Worm (Caenorhabditis elegans) whole organism, L4 larva: ENCODE data around the gene sqst-3.

Source experiments
- D1046.2 ChIP-seq: fragments of 200-800 bp; sonication (Bioruptor generic); IDR thresholded peaks from 2 replicates; pipeline ENCODE4 v1.3.6; 2022; ENCODE audit warnings: missing genetic modification characterization, missing compliant biosample characterization
- F26F4.8 ChIP-seq: fragments of 200-800 bp; sonication (Bioruptor generic); conservative IDR thresholded peaks from 2 replicates; pipeline ENCODE4 v1.3.6; 2022; ENCODE audit warnings: missing genetic modification characterization, missing compliant biosample characterization
- F37D6.2 ChIP-seq: sonication (generic microtip); optimal IDR thresholded peaks from 2 replicates; lab custom pipeline; 2016; ENCODE audit warnings: mild to moderate bottlenecking, missing genetic modification characterization, missing compliant biosample characterization
- R02D3.7 ChIP-seq: fragments of 150-350 bp; sonication (generic microtip); optimal IDR thresholded peaks from 3 replicates; lab custom pipeline; 2014; ENCODE audit warnings: missing biosample characterization, missing genetic modification characterization
- T20F7.1 ChIP-seq: fragments of 200-800 bp; sonication (Bioruptor generic); optimal IDR thresholded peaks from 2 replicates; lab custom pipeline; 2018; ENCODE audit warnings: mild to moderate bottlenecking, missing genetic modification characterization, missing compliant biosample characterization
- Y48G9A.11 ChIP-seq: fragments of 200-800 bp; sonication (Bioruptor generic); IDR thresholded peaks from 2 replicates; pipeline ENCODE4 v1.3.6; 2022; ENCODE audit warnings: missing genetic modification reagents, missing genetic modification characterization, missing compliant biosample characterization
- Y5F2A.4 ChIP-seq: fragments of 200-800 bp; sonication (Bioruptor generic); optimal IDR thresholded peaks from 2 replicates; lab custom pipeline; 2018; ENCODE audit warnings: mild to moderate bottlenecking, missing genetic modification characterization, missing compliant biosample characterization
- Y75B8A.6 ChIP-seq: fragments of 200-800 bp; sonication (Bioruptor generic); IDR thresholded peaks from 2 replicates; pipeline ENCODE4 v1.3.6; 2022; ENCODE audit warnings: missing genetic modification reagents, missing genetic modification characterization, missing compliant biosample characterization
- ZK337.2 ChIP-seq: fragments of 200-800 bp; sonication (Bioruptor generic); IDR thresholded peaks from 2 replicates; pipeline ENCODE4 v1.3.6; 2022; ENCODE audit warnings: missing genetic modification reagents, missing genetic modification characterization, missing compliant biosample characterization
- aha-1 ChIP-seq: fragments of 150-350 bp; peaks from one replicate; lab custom pipeline; 2014; ENCODE audit warnings: missing biosample characterization, missing genetic modification characterization
- aly-2 ChIP-seq: sonication (generic microtip); optimal IDR thresholded peaks from 2 replicates; lab custom pipeline; 2018; ENCODE audit warnings: missing biosample characterization, missing genetic modification characterization
- arid-1 ChIP-seq: fragments of 200-800 bp; sonication (Bioruptor generic); conservative IDR thresholded peaks from 2 replicates; pipeline ENCODE4 v1.3.6; 2022; ENCODE audit warnings: missing genetic modification reagents, missing genetic modification characterization, missing compliant biosample characterization
- ceh-82 ChIP-seq: sonication (generic microtip); optimal IDR thresholded peaks from 2 replicates; lab custom pipeline; 2017; ENCODE audit warnings: missing biosample characterization, missing genetic modification characterization
- ces-1 ChIP-seq: fragments of 150-350 bp; sonication (generic microtip); optimal IDR thresholded peaks from 4 replicates; lab custom pipeline; 2014; ENCODE audit warnings: missing biosample characterization, missing genetic modification reagents, missing genetic modification characterization
- daf-16 ChIP-seq, 3 experiments: sonication (generic microtip); optimal IDR thresholded peaks; 2 replicates each; lab custom pipeline; 2016 to 2017; ENCODE audit warnings: missing genetic modification characterization in 3 of 3, missing genetic modification reagents in 3 of 3, mild to moderate bottlenecking in 2 of 3, missing compliant biosample characterization in 2 of 3, missing biosample characterization in 1 of 3, moderate library complexity in 1 of 3
- dmd-9 ChIP-seq: fragments of 200-800 bp; sonication (Bioruptor generic); IDR thresholded peaks from 2 replicates; pipeline ENCODE4 v1.3.6; 2022; ENCODE audit warnings: missing genetic modification reagents, missing genetic modification characterization, missing compliant biosample characterization
- dpl-1 ChIP-seq: fragments of 150-350 bp; optimal IDR thresholded peaks from 2 replicates; lab custom pipeline; 2014; ENCODE audit warnings: missing biosample characterization, missing genetic modification reagents, missing genetic modification characterization
- duxl-1 ChIP-seq: sonication (generic microtip); optimal IDR thresholded peaks from 2 replicates; lab custom pipeline; 2016; ENCODE audit warnings: mild to moderate bottlenecking, missing genetic modification characterization, moderate library complexity, missing compliant biosample characterization; ENCODE audit not compliant: poor library complexity
- dve-1 ChIP-seq: sonication (generic microtip); optimal IDR thresholded peaks from 2 replicates; lab custom pipeline; 2017; ENCODE audit warnings: antibody characterized with exemption, mild to moderate bottlenecking, missing genetic modification characterization, missing compliant biosample characterization; ENCODE audit not compliant: insufficient read depth
- gei-8 ChIP-seq: fragments of 200-800 bp; sonication (Bioruptor generic); optimal IDR thresholded peaks from 2 replicates; lab custom pipeline; 2018; ENCODE audit warnings: mild to moderate bottlenecking, missing genetic modification characterization, missing compliant biosample characterization
- hif-1 ChIP-seq, 2 experiments: sonication (generic microtip); optimal IDR thresholded peaks; 2 replicates each; lab custom pipeline; 2016 to 2017; ENCODE audit warnings: missing compliant biosample characterization in 2 of 2, missing genetic modification characterization in 2 of 2, missing genetic modification reagents in 2 of 2, missing genotype in 2 of 2, mild to moderate bottlenecking in 1 of 2
- hmg-1.1 ChIP-seq: fragments of 200-800 bp; sonication (Bioruptor generic); IDR thresholded peaks from 2 replicates; pipeline ENCODE4 v1.3.6; 2022; ENCODE audit warnings: missing genetic modification reagents, missing genetic modification characterization, missing compliant biosample characterization
- jun-1 ChIP-seq: fragments of 150-350 bp; optimal IDR thresholded peaks from 2 replicates; lab custom pipeline; 2014; ENCODE audit warnings: missing biosample characterization, missing genetic modification reagents, missing genetic modification characterization
- lin-38 ChIP-seq: fragments of 200-800 bp; sonication (Bioruptor generic); IDR thresholded peaks from 2 replicates; pipeline ENCODE4 v1.3.6; 2022; ENCODE audit warnings: missing genetic modification reagents, missing genetic modification characterization, missing compliant biosample characterization
- lsy-2 ChIP-seq, 2 experiments: fragments of 150-350 bp in 1 of 2; sonication (generic microtip) in 1 of 2; optimal IDR thresholded peaks; 2 replicates each; lab custom pipeline; 2014 to 2017; ENCODE audit warnings: missing biosample characterization in 2 of 2, missing genetic modification characterization in 2 of 2
- mep-1 ChIP-seq: fragments of 150-350 bp; sonication (generic microtip); optimal IDR thresholded peaks from 3 replicates; lab custom pipeline; 2014; ENCODE audit warnings: missing biosample characterization, missing genetic modification characterization
- mes-2 ChIP-seq: sonication (generic microtip); optimal IDR thresholded peaks from 2 replicates; lab custom pipeline; 2016; ENCODE audit warnings: missing genotype, mild to moderate bottlenecking, missing genetic modification characterization, missing compliant biosample characterization; ENCODE audit not compliant: poor library complexity, severe bottlenecking
- mxl-3 ChIP-seq: fragments of 200-800 bp; sonication (Bioruptor generic); optimal IDR thresholded peaks from 2 replicates; lab custom pipeline; 2018; ENCODE audit warnings: mild to moderate bottlenecking, missing genetic modification characterization, missing compliant biosample characterization
- nhr-102 ChIP-seq: sonication (generic microtip); optimal IDR thresholded peaks from 2 replicates; lab custom pipeline; 2016; ENCODE audit warnings: mild to moderate bottlenecking, missing genetic modification characterization, moderate library complexity, missing compliant biosample characterization
- nhr-11 ChIP-seq: fragments of 150-350 bp; optimal IDR thresholded peaks from 2 replicates; lab custom pipeline; 2014; ENCODE audit warnings: missing biosample characterization, missing genetic modification characterization
- nhr-28 ChIP-seq: fragments of 150-350 bp; optimal IDR thresholded peaks from 2 replicates; lab custom pipeline; 2014; ENCODE audit warnings: missing biosample characterization, missing genetic modification characterization
- nhr-48 ChIP-seq: sonication (generic microtip); optimal IDR thresholded peaks from 2 replicates; lab custom pipeline; 2016; ENCODE audit warnings: mild to moderate bottlenecking, missing genetic modification characterization, missing compliant biosample characterization
- pha-4 ChIP-seq, 2 experiments: fragments of 150-350 bp in 1 of 2; fragments of 200-800 bp in 1 of 2; sonication (Bioruptor generic) in 1 of 2; IDR thresholded peaks in 1 of 2; optimal IDR thresholded peaks in 1 of 2; 2 replicates each; pipeline versions ENCODE4 v1.3.6 to Lab custom; 2014 to 2022; ENCODE audit warnings: missing genetic modification characterization in 2 of 2, missing genetic modification reagents in 2 of 2, missing biosample characterization in 1 of 2, missing compliant biosample characterization in 1 of 2
- rbr-2 ChIP-seq: sonication (generic microtip); optimal IDR thresholded peaks from 2 replicates; lab custom pipeline; 2016; ENCODE audit warnings: missing genotype, missing genetic modification characterization, missing compliant biosample characterization
- sdz-12 ChIP-seq: fragments of 200-800 bp; sonication (Bioruptor generic); optimal IDR thresholded peaks from 2 replicates; lab custom pipeline; 2018; ENCODE audit warnings: mild to moderate bottlenecking, missing genetic modification characterization, missing compliant biosample characterization
- set-16 ChIP-seq: fragments of 200-800 bp; sonication (Bioruptor generic); IDR thresholded peaks from 2 replicates; pipeline ENCODE4 v1.3.6; 2022; ENCODE audit warnings: missing genetic modification reagents, missing genetic modification characterization, missing compliant biosample characterization
- spr-1 ChIP-seq: sonication (generic microtip); optimal IDR thresholded peaks from 2 replicates; lab custom pipeline; 2016; ENCODE audit warnings: mild to moderate bottlenecking, missing genetic modification characterization, missing compliant biosample characterization
- spr-3 ChIP-seq: fragments of 200-800 bp; sonication (Bioruptor generic); optimal IDR thresholded peaks from 2 replicates; lab custom pipeline; 2018; ENCODE audit warnings: mild to moderate bottlenecking, missing genetic modification characterization, missing compliant biosample characterization
- tag-97 ChIP-seq: fragments of 200-800 bp; sonication (Bioruptor generic); IDR thresholded peaks from 2 replicates; pipeline ENCODE4 v1.3.6; 2022; ENCODE audit warnings: missing genetic modification characterization, missing compliant biosample characterization
- unc-39 ChIP-seq: sonication (generic microtip); optimal IDR thresholded peaks from 2 replicates; lab custom pipeline; 2017; ENCODE audit warnings: missing biosample characterization, missing genetic modification characterization
- zag-1 ChIP-seq: fragments of 150-350 bp; optimal IDR thresholded peaks from 2 replicates; lab custom pipeline; 2014; ENCODE audit warnings: missing biosample characterization, missing genetic modification characterization
- ztf-7 ChIP-seq: fragments of 150-350 bp; optimal IDR thresholded peaks from 2 replicates; lab custom pipeline; 2014; ENCODE audit warnings: missing biosample characterization, missing genetic modification characterization

Gene sqst-3

ce11 chrV:19230413-19230812 is at the start of gene sqst-3:
Gene sqst-3 (plus strand): TSS chrV:19230782.
- TF ChIP-seq set-16: no peak
- TF ChIP-seq daf-16 (GFP tag; optimal IDR thresholded peaks at IDR 0.05; lab: Kevin White, UChicago): no peak
- TF ChIP-seq daf-16 (tag; optimal IDR thresholded peaks at IDR 0.05; lab: Kevin White, UChicago): peak; percentile 82
- TF ChIP-seq nhr-28 (tag; lab: Kevin White, UChicago): peak; percentile 27

ce11 chrV:19181684-19182083 is 48.9 kb upstream of the sqst-3 start:
- TF ChIP-seq hmg-1.1 (no peak), mxl-3 (GFP tag; lab: Kevin White, UChicago) (no peak), ceh-82 (tag; lab: Kevin White, UChicago) (no peak), ces-1 (GFP tag; lab: Kevin White, UChicago) (no peak), dve-1 (no peak), D1046.2 (no peak), Y5F2A.4 (GFP tag; lab: Kevin White, UChicago) (no peak), ZK337.2 (GFP tag; lab: Robert Waterston, UW) (no peak), arid-1 (GFP tag; lab: Robert Waterston, UW) (no peak), ztf-7 (tag; lab: Kevin White, UChicago) (no peak), gei-8 (no peak), tag-97 (GFP tag; lab: Robert Waterston, UW) (no peak), unc-39 (tag; lab: Kevin White, UChicago) (no peak), duxl-1 (tag; lab: Kevin White, UChicago) (no peak), Y75B8A.6 (no peak), mep-1 (no peak)

- peak; percentile 19 for TF ChIP-seq dve-1
- peak; percentile 48 for TF ChIP-seq mes-2 (tag; lab: Kevin White, UChicago)
- TF ChIP-seq pha-4 (GFP tag; IDR thresholded peaks at IDR 0.05; lab: Robert Waterston, UW): no peak
- TF ChIP-seq pha-4 (tag; optimal IDR thresholded peaks at IDR 0.05; lab: Kevin White, UChicago): no peak
- no peak for TF ChIP-seq dmd-9
- TF ChIP-seq zag-1: no peak
- TF ChIP-seq nhr-102 (tag; lab: Kevin White, UChicago): no peak
- TF ChIP-seq aha-1 (tag; lab: Kevin White, UChicago): peak; percentile 24
- no peak for TF ChIP-seq jun-1 (tag; lab: Kevin White, UChicago)
- no peak for TF ChIP-seq F37D6.2 (tag; lab: Kevin White, UChicago)
- no peak for TF ChIP-seq spr-3 (GFP tag; lab: Kevin White, UChicago)
- peak; percentile 14 for TF ChIP-seq nhr-11 (tag; lab: Kevin White, UChicago)
- TF ChIP-seq hmg-1.1: 0 out of 2 replicates have a peak, but pooled peaks have one; percentile 26
- peak; percentile 48 for TF ChIP-seq mep-1
- TF ChIP-seq R02D3.7: peak; percentile 94
- no peak for TF ChIP-seq ztf-7 (tag; lab: Kevin White, UChicago)
- no peak for TF ChIP-seq spr-1 (tag; lab: Kevin White, UChicago)
- peak; percentile 99 for TF ChIP-seq Y48G9A.11 (GFP tag; lab: Robert Waterston, UW)
- TF ChIP-seq rbr-2 (tag; lab: Kevin White, UChicago): peak; percentile 35
- TF ChIP-seq aly-2 (tag; lab: Kevin White, UChicago): no peak
- no peak for TF ChIP-seq hif-1 (tag; optimal IDR thresholded peaks at IDR 0.05; lab: Kevin White, UChicago)
- peak in 1 of 2 experiments; percentile 42 for TF ChIP-seq lsy-2 (tag; optimal IDR thresholded peaks at IDR 0.05; lab: Kevin White, UChicago)
- TF ChIP-seq sdz-12 (GFP tag; lab: Kevin White, UChicago): no peak
- TF ChIP-seq T20F7.1 (GFP tag; lab: Kevin White, UChicago): peak; percentile 100
- TF ChIP-seq ZK337.2 (GFP tag; lab: Robert Waterston, UW): no peak
- no peak for TF ChIP-seq nhr-48
- peak; percentile 37 for TF ChIP-seq dpl-1 (GFP tag; lab: Kevin White, UChicago)
- TF ChIP-seq F26F4.8 (GFP tag; lab: Robert Waterston, UW): no peak
- TF ChIP-seq lin-38 (GFP tag; lab: Robert Waterston, UW): no peak; the same call in 1 of the 2 replicates
Observed at ce11 chrV:19189963-19190597, 40.5 kb upstream of the sqst-3 start, which contains the start of the genes Y39B6A.3 and pph-5. Gene Y39B6A.3 (minus strand): TSS chrV:19190013. Gene pph-5 (plus strand): TSS chrV:19190547.
